Fruit fly (Drosophila melanogaster) whole organism, prepupa: ENCODE data around the gene Cp7Fa.

ENCODE experiments used
- CG16779 ChIP-seq: fragments of 200-800 bp; sonication (Bioruptor generic); optimal IDR thresholded peaks from 3 replicates; lab custom pipeline; 2017; ENCODE audit warnings: missing biosample characterization, mild to moderate bottlenecking, missing genetic modification characterization
- CG3032 ChIP-seq: fragments of 200-800 bp; optimal IDR thresholded peaks from 2 replicates; lab custom pipeline; 2019; ENCODE audit warnings: missing biosample characterization, mild to moderate bottlenecking, missing genetic modification characterization, moderate library complexity
- CG32006 ChIP-seq: fragments of 200-800 bp; sonication (Bioruptor generic); optimal IDR thresholded peaks from 3 replicates; lab custom pipeline; 2017; ENCODE audit warnings: missing biosample characterization, mild to moderate bottlenecking, missing genetic modification characterization
- CG4318 ChIP-seq: fragments of 200-800 bp; sonication (Bioruptor generic); optimal IDR thresholded peaks from 3 replicates; lab custom pipeline; 2017; ENCODE audit warnings: missing biosample characterization, mild to moderate bottlenecking, missing genetic modification characterization
- CG8119 ChIP-seq: fragments of 200-800 bp; sonication (Bioruptor generic); IDR thresholded peaks from 3 replicates; pipeline ENCODE4 v1.3.6; 2022; ENCODE audit warnings: missing biosample characterization, missing genetic modification characterization
- achi ChIP-seq: fragments of 200-800 bp; sonication (Bioruptor generic); optimal IDR thresholded peaks from 3 replicates; lab custom pipeline; 2016; ENCODE audit warnings: missing biosample characterization, missing genetic modification characterization
- dsx ChIP-seq: fragments of 200-800 bp; optimal IDR thresholded peaks from 3 replicates; lab custom pipeline; 2019; ENCODE audit warnings: missing biosample characterization, mild to moderate bottlenecking, missing genetic modification characterization, moderate library complexity; ENCODE audit not compliant: poor library complexity, severe bottlenecking
- topi ChIP-seq: fragments of 200-800 bp; sonication (Bioruptor generic); optimal IDR thresholded peaks from 3 replicates; lab custom pipeline; 2016; ENCODE audit warnings: missing biosample characterization, missing genetic modification characterization
- vri ChIP-seq: fragments of 200-800 bp; sonication (Bioruptor generic); optimal IDR thresholded peaks from 3 replicates; lab custom pipeline; 2016; ENCODE audit warnings: missing biosample characterization, mild to moderate bottlenecking, missing genetic modification characterization

dm6 chrX:8466729-8467215 is 3.9 kb upstream of the Cp7Fa start:
- TF ChIP-seq vri (no peak), CG4318 (GFP tag; lab: Kevin White, UChicago) (no peak), dsx (peak; percentile 97), achi (GFP tag; lab: Kevin White, UChicago) (no peak), CG32006 (GFP tag; lab: Kevin White, UChicago) (no peak), CG16779 (tag; lab: Kevin White, UChicago) (no peak), topi (GFP tag; lab: Kevin White, UChicago) (no peak), CG8119 (no peak), CG3032 (tag; lab: Kevin White, UChicago) (no peak)
